Fruit fly (Drosophila melanogaster): Measurements from ENCODE around the gene Pax.
A peak's percentile ranks its signal among the peaks of the same experiment; 100 is the strongest.

Gene Pax

dm6 chr2L:19401914-19402313, 24.5 kb downstream of the Pax start:
- no peak for TF ChIP-seq CG4496 (GFP tag; IDR thresholded peaks at IDR 0.05)
- TF ChIP-seq D1 (tag; optimal IDR thresholded peaks at IDR 0.05) = no peak

- peak; percentile 83 for TF ChIP-seq Snoo (tag; optimal IDR thresholded peaks at IDR 0.05)
- TF ChIP-seq Pif1A (GFP tag; optimal IDR thresholded peaks at IDR 0.05) = peak; percentile 41
- peak; percentile 71 for TF ChIP-seq CG13204 (GFP tag; optimal IDR thresholded peaks at IDR 0.05)
- no peak for TF ChIP-seq D1 (tag; optimal IDR thresholded peaks at IDR 0.05)
- TF ChIP-seq CG8301 (tag; optimal IDR thresholded peaks at IDR 0.05) = peak; percentile 51
- peak; percentile 88 for TF ChIP-seq CG14655 (GFP tag; optimal IDR thresholded peaks at IDR 0.05)
- no peak for TF ChIP-seq Pif1B (GFP tag; optimal IDR thresholded peaks at IDR 0.05)
- peak; percentile 66 for TF ChIP-seq fd96Ca (GFP tag; IDR thresholded peaks at IDR 0.05)
- no peak; the same call in 1 of the 2 replicates for TF ChIP-seq rn (GFP tag; IDR thresholded peaks at IDR 0.05)
- TF ChIP-seq CG10348 (GFP tag; IDR thresholded peaks at IDR 0.05) = no peak
- TF ChIP-seq CG9948 (tag; optimal IDR thresholded peaks at IDR 0.05) = peak; percentile 84
- TF ChIP-seq gl (tag; optimal IDR thresholded peaks at IDR 0.05) = no peak
- peak; percentile 76 for TF ChIP-seq CG12605 (GFP tag; IDR thresholded peaks at IDR 0.05)
- TF ChIP-seq Ets98B (GFP tag; IDR thresholded peaks at IDR 0.05) = peak; percentile 46
- peak; percentile 83 for TF ChIP-seq CG15710 (tag; optimal IDR thresholded peaks at IDR 0.05)
- no peak for TF ChIP-seq EcR (GFP tag; optimal IDR thresholded peaks at IDR 0.05)
- peak; percentile 56; the same call in 2 of the 3 replicates for TF ChIP-seq CG4496 (GFP tag; IDR thresholded peaks at IDR 0.05)
- TF ChIP-seq CG34367 (tag; optimal IDR thresholded peaks at IDR 0.05) = peak; percentile 63
- peak; percentile 49; the same call in 1 of the 2 replicates for TF ChIP-seq CG32121 (GFP tag; IDR thresholded peaks at IDR 0.05)
- peak; percentile 85 for TF ChIP-seq CG8159 (tag; optimal IDR thresholded peaks at IDR 0.05)
- TF ChIP-seq CG17806 (tag; optimal IDR thresholded peaks at IDR 0.05) = peak; percentile 77
Measured at dm6 chr2L:19398317-19399234, 27.8 kb downstream of the Pax start, which contains the start of gene CG17544. CG17544 (minus strand) TSS chr2L:19398493.

dm6 chr2L:19397617-19398316, 28.6 kb downstream of the Pax start:
- peak; percentile 50 for TF ChIP-seq CG8301 (tag; optimal IDR thresholded peaks at IDR 0.05)
- no peak for TF ChIP-seq rn (GFP tag; IDR thresholded peaks at IDR 0.05)
- no peak for TF ChIP-seq CG32121 (GFP tag; IDR thresholded peaks at IDR 0.05)
- TF ChIP-seq EcR (GFP tag; optimal IDR thresholded peaks at IDR 0.05) = no peak
- TF ChIP-seq CG34367 (tag; optimal IDR thresholded peaks at IDR 0.05) = no peak
- TF ChIP-seq CG17806 (tag; optimal IDR thresholded peaks at IDR 0.05) = peak; percentile 27
- TF ChIP-seq CG12605 (GFP tag; IDR thresholded peaks at IDR 0.05) = peak; percentile 66
- no peak for TF ChIP-seq CG10348 (GFP tag; IDR thresholded peaks at IDR 0.05)
- no peak for TF ChIP-seq Ets98B (GFP tag; IDR thresholded peaks at IDR 0.05)
- TF ChIP-seq CG14655 (GFP tag; optimal IDR thresholded peaks at IDR 0.05) = peak; percentile 69
- peak; percentile 38 for TF ChIP-seq CG9948 (tag; optimal IDR thresholded peaks at IDR 0.05)
- no peak for TF ChIP-seq CG13204 (GFP tag; optimal IDR thresholded peaks at IDR 0.05)
- no peak for TF ChIP-seq gl (tag; optimal IDR thresholded peaks at IDR 0.05)
- TF ChIP-seq D1 (tag; optimal IDR thresholded peaks at IDR 0.05) = no peak
- peak; percentile 48 for TF ChIP-seq CG8159 (tag; optimal IDR thresholded peaks at IDR 0.05)
- no peak for TF ChIP-seq fd96Ca (GFP tag; IDR thresholded peaks at IDR 0.05)
- peak; percentile 44 for TF ChIP-seq CG15710 (tag; optimal IDR thresholded peaks at IDR 0.05)
- peak; percentile 61 for TF ChIP-seq Snoo (tag; optimal IDR thresholded peaks at IDR 0.05)
- TF ChIP-seq Pif1B (GFP tag; optimal IDR thresholded peaks at IDR 0.05) = no peak
- TF ChIP-seq Pif1A (GFP tag; optimal IDR thresholded peaks at IDR 0.05) = peak; percentile 60
- TF ChIP-seq CG4496 (GFP tag; IDR thresholded peaks at IDR 0.05) = 0 out of 3 replicates have a peak, but pooled peaks have one; percentile 18

dm6 chr2L:19393703-19394210, 32.6 kb downstream of the Pax start, which contains the start of gene CG31798:
CG31798 (plus strand) TSS chr2L:19394160.
- TF ChIP-seq CG4496 (GFP tag; IDR thresholded peaks at IDR 0.05) (0 out of 3 replicates have a peak, but pooled peaks have one; percentile 8), fd96Ca (GFP tag; IDR thresholded peaks at IDR 0.05) (no peak), CG12605 (GFP tag; IDR thresholded peaks at IDR 0.05) (no peak), gl (tag; optimal IDR thresholded peaks at IDR 0.05) (peak; percentile 65)

- TF ChIP-seq CG4496 (GFP tag; IDR thresholded peaks at IDR 0.05) (0 out of 3 replicates have a peak, but pooled peaks have one; percentile 6), EcR (GFP tag; optimal IDR thresholded peaks at IDR 0.05) (no peak)
Measured at dm6 chr2L:19389749-19390148, 36.6 kb downstream of the Pax start, which contains the start of gene CG17549. CG17549 (minus strand) TSS chr2L:19390075.

- TF ChIP-seq CG13204 (GFP tag; optimal IDR thresholded peaks at IDR 0.05) (no peak), EcR (GFP tag; optimal IDR thresholded peaks at IDR 0.05) (peak; percentile 25)
Measured at dm6 chr2L:19388966-19389365, 37.4 kb downstream of the Pax start.
